Worm (Caenorhabditis elegans): ENCODE measurements around the gene C39B10.1.

Gene C39B10.1

ce11 chrX:10499590-10499989 lies 36.1 kb upstream of the C39B10.1 start, which contains the start of gene vab-3:
vab-3 (plus strand) TSS chrX:10499890.
- no peak for TF ChIP-seq M03D4.4 (tag; optimal IDR thresholded peaks at IDR 0.05)
- no peak for TF ChIP-seq flh-1 (GFP tag; optimal IDR thresholded peaks at IDR 0.05)
- no peak for TF ChIP-seq nhr-237 (tag; optimal IDR thresholded peaks at IDR 0.05)
- no peak for TF ChIP-seq ztf-11 (tag; optimal IDR thresholded peaks at IDR 0.05)
- TF ChIP-seq zip-8 (tag; optimal IDR thresholded peaks at IDR 0.05) = no peak
- no peak for TF ChIP-seq bed-3 (GFP tag; optimal IDR thresholded peaks at IDR 0.05)
- TF ChIP-seq ham-2 (GFP tag; optimal IDR thresholded peaks at IDR 0.05) = no peak
- TF ChIP-seq mab-5 (tag; optimal IDR thresholded peaks at IDR 0.05) = no peak
- no peak for TF ChIP-seq drap-1 (GFP tag; optimal IDR thresholded peaks at IDR 0.05)
- TF ChIP-seq nhr-28 (tag; optimal IDR thresholded peaks at IDR 0.05) = no peak
- no peak for TF ChIP-seq blmp-1 (tag; optimal IDR thresholded peaks at IDR 0.05)

- no peak for TF ChIP-seq ham-2 (GFP tag; optimal IDR thresholded peaks at IDR 0.05)
- TF ChIP-seq mep-1 (tag; optimal IDR thresholded peaks at IDR 0.05) = no peak
- no peak for TF ChIP-seq ztf-11 (tag; optimal IDR thresholded peaks at IDR 0.05)
- no peak for TF ChIP-seq nhr-237 (tag; optimal IDR thresholded peaks at IDR 0.05)
- no peak for TF ChIP-seq tbx-8 (GFP tag; optimal IDR thresholded peaks at IDR 0.05)
- TF ChIP-seq blmp-1 (tag; optimal IDR thresholded peaks at IDR 0.05) = no peak
- TF ChIP-seq unc-39 (tag; optimal IDR thresholded peaks at IDR 0.05) = no peak
Observed at ce11 chrX:10491875-10492523, 28.6 kb upstream of the C39B10.1 start.

DNA sequence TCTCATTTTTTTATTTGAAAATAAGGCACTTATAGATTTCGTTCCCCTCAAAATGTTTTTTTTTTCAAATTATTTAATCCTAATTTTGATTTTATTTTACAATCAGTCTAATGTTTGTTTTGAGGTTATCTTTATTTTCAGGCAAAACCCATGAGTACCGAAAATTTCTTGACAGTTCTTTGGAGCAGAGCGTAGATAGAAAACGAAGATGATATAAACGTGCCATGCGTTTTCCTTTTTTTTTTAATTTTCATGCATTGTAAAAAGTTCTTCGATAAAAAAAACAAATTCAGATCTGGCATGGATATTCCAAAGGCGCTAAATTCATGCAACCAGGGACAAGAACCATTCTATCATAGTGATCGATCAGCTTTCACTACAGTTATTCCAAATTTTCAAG lies 27.6 kb upstream of the C39B10.1 start, which contains the start of gene C33D3.5:
C33D3.5 (plus strand) TSS at position 301 of the 400 bp plus-strand sequence.
- no peak for TF ChIP-seq unc-39 (tag; optimal IDR thresholded peaks at IDR 0.05)

ce11 chrX:10488763-10489162 lies 25.3 kb upstream of the C39B10.1 start, which contains the start of gene C33D3.4:
C33D3.4 (plus strand) TSS chrX:10489063.
- TF ChIP-seq lsy-2 (tag; optimal IDR thresholded peaks at IDR 0.05) (no peak), zip-8 (tag; optimal IDR thresholded peaks at IDR 0.05) (no peak), pha-4 (tag; optimal IDR thresholded peaks at IDR 0.05) (no peak), ham-2 (GFP tag; optimal IDR thresholded peaks at IDR 0.05) (no peak), ceh-43 (GFP tag; optimal IDR thresholded peaks at IDR 0.05) (no peak), mls-2 (tag; optimal IDR thresholded peaks at IDR 0.05) (no peak), nhr-237 (tag; optimal IDR thresholded peaks at IDR 0.05) (no peak), snpc-4 (tag; optimal IDR thresholded peaks at IDR 0.05) (no peak), ceh-83 (GFP tag; optimal IDR thresholded peaks at IDR 0.05) (no peak), lin-32 (GFP tag; optimal IDR thresholded peaks at IDR 0.05) (no peak), nhr-2 (tag; optimal IDR thresholded peaks at IDR 0.05) (no peak), unc-120 (tag; optimal IDR thresholded peaks at IDR 0.05; ENCODE audit: poor library complexity, severe bottlenecking) (no peak), mep-1 (tag; optimal IDR thresholded peaks at IDR 0.05) (no peak)

DNA sequence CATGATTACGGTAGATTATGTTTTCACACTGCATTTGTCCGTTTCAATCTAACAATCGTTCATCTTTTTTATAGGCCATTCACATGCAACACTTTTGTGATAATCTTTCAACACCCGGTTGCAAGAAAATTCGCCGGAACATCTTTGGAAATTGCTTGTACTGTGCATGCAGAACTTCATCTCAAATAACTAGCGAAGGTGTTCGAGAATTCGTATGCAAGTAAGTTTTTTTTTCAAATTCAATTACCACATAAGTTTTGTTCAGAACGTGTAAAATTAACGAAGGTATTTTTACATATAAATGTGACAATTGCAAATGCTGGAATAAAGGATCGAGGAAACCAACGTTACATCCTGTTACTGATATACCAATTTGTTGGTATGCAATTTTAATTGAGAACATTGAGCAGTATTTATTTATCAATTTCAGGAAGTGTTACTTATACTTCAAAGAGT lies 21.9 kb upstream of the C39B10.1 start, which contains the start of gene C33D3.3:
C33D3.3 (plus strand) TSS at position 51 of the 456 bp plus-strand sequence.
- TF ChIP-seq cnd-1 (tag; optimal IDR thresholded peaks at IDR 0.05) = no peak
- no peak for TF ChIP-seq unc-62 (GFP tag; optimal IDR thresholded peaks at IDR 0.05)
- no peak for TF ChIP-seq pha-4 (tag; optimal IDR thresholded peaks at IDR 0.05)
- no peak for TF ChIP-seq nhr-2 (tag; optimal IDR thresholded peaks at IDR 0.05)
- no peak for TF ChIP-seq ces-1 (GFP tag; optimal IDR thresholded peaks at IDR 0.05)
- no peak for TF ChIP-seq M03D4.4 (tag; optimal IDR thresholded peaks at IDR 0.05)
- no peak for TF ChIP-seq lsy-2 (tag; optimal IDR thresholded peaks at IDR 0.05)
- no peak for TF ChIP-seq mls-2 (tag; optimal IDR thresholded peaks at IDR 0.05)
- TF ChIP-seq mab-5 (tag; optimal IDR thresholded peaks at IDR 0.05) = no peak
- TF ChIP-seq snpc-4 (tag; optimal IDR thresholded peaks at IDR 0.05) = no peak
- no peak for TF ChIP-seq ceh-43 (GFP tag; optimal IDR thresholded peaks at IDR 0.05)
- TF ChIP-seq blmp-1 (tag; optimal IDR thresholded peaks at IDR 0.05) = no peak
- no peak for TF ChIP-seq sem-2 (GFP tag; optimal IDR thresholded peaks at IDR 0.05)
- no peak for TF ChIP-seq nhr-12 (tag; optimal IDR thresholded peaks at IDR 0.05)
- no peak for TF ChIP-seq bed-3 (GFP tag; optimal IDR thresholded peaks at IDR 0.05)
- TF ChIP-seq mep-1 (tag; optimal IDR thresholded peaks at IDR 0.05) = no peak
- TF ChIP-seq nhr-76 (tag; optimal IDR thresholded peaks at IDR 0.05) = no peak
- TF ChIP-seq ham-2 (GFP tag; optimal IDR thresholded peaks at IDR 0.05) = no peak

All from whole organism, mixed stage, embryonic.